Worm (Caenorhabditis elegans): ENCODE measurements around the gene nspb-8.

ce11 chrII:14576429-14576828 lies 4.0 kb downstream of the nspb-8 start, which contains the start of gene C01G12.13:
- no peak for TF ChIP-seq ceh-44 (GFP tag; IDR thresholded peaks at IDR 0.05)
- no peak for TF ChIP-seq lin-13 (GFP tag; optimal IDR thresholded peaks at IDR 0.05)
- no peak for TF ChIP-seq mdl-1 (tag; optimal IDR thresholded peaks at IDR 0.05)
- TF ChIP-seq ceh-82 (tag; optimal IDR thresholded peaks at IDR 0.05), result no peak
- no peak for TF ChIP-seq aly-2 (tag; optimal IDR thresholded peaks at IDR 0.05)
- no peak for TF ChIP-seq jun-1 (tag; optimal IDR thresholded peaks at IDR 0.05)
- TF ChIP-seq nhr-28 (tag; optimal IDR thresholded peaks at IDR 0.05), result no peak
- TF ChIP-seq pqm-1 (tag; optimal IDR thresholded peaks at IDR 0.05), result no peak
- no peak for TF ChIP-seq skn-1 (tag; optimal IDR thresholded peaks at IDR 0.05)
- TF ChIP-seq ztf-11 (tag; optimal IDR thresholded peaks at IDR 0.05), result no peak
- no peak for TF ChIP-seq daf-16 (GFP tag; optimal IDR thresholded peaks at IDR 0.05)
- TF ChIP-seq daf-16 (tag; optimal IDR thresholded peaks at IDR 0.05), result no peak
- TF ChIP-seq mep-1 (tag; optimal IDR thresholded peaks at IDR 0.05), result no peak

Measured in whole organism, L4 larva.